Worm (Caenorhabditis elegans): ENCODE measurements around the gene F41H10.1.
A peak's percentile ranks its signal among the peaks of the same experiment; 100 is the strongest.

F41H10.1 gene

ce11 chrIV:5382609-5383008 is at the start of gene F41H10.1:
TSS of gene F41H10.1 (plus strand) at chrIV:5382909.
- TF ChIP-seq ceh-82 (tag; optimal IDR thresholded peaks at IDR 0.05) (no peak), hpl-2 (GFP tag; optimal IDR thresholded peaks at IDR 0.05) (no peak), nhr-85 (tag) (no peak), fkh-10 (GFP tag; optimal IDR thresholded peaks at IDR 0.05) (no peak), tlp-1 (tag; optimal IDR thresholded peaks at IDR 0.05) (no peak), aly-2 (tag; optimal IDR thresholded peaks at IDR 0.05) (no peak), unc-62 (GFP tag; optimal IDR thresholded peaks at IDR 0.05) (no peak), fkh-4 (tag; optimal IDR thresholded peaks at IDR 0.05; ENCODE audit: borderline replicate concordance) (no peak), irx-1 (tag; optimal IDR thresholded peaks at IDR 0.05) (no peak), ceh-63 (GFP tag; optimal IDR thresholded peaks at IDR 0.05) (no peak)

- no peak for TF ChIP-seq tbx-2 (tag; optimal IDR thresholded peaks at IDR 0.05)
- TF ChIP-seq nhr-85 (tag) = peak; percentile 55
- no peak for TF ChIP-seq zag-1 (tag; optimal IDR thresholded peaks at IDR 0.05)
- no peak for TF ChIP-seq irx-1 (tag; optimal IDR thresholded peaks at IDR 0.05)
- peak in 2 of 6 experiments; percentile 65 to 78 for TF ChIP-seq elt-3 (tag; optimal IDR thresholded peaks at IDR 0.05)
- no peak for TF ChIP-seq ceh-8 (GFP tag; optimal IDR thresholded peaks at IDR 0.05)
- TF ChIP-seq nhr-20 (tag; optimal IDR thresholded peaks at IDR 0.05) = peak; percentile 8
- no peak for TF ChIP-seq vab-15 (tag; optimal IDR thresholded peaks at IDR 0.05)
- TF ChIP-seq swsn-7 (tag; optimal IDR thresholded peaks at IDR 0.05) = no peak
- TF ChIP-seq blmp-1 (tag; optimal IDR thresholded peaks at IDR 0.05) = peak; percentile 76
- peak in 1 of 2 experiments; percentile 38 for TF ChIP-seq lin-35 (GFP tag; optimal IDR thresholded peaks at IDR 0.05)
Observed at ce11 chrIV:5333484-5333883, 49.2 kb upstream of the F41H10.1 start.

- TF ChIP-seq F16B12.6 (tag; optimal IDR thresholded peaks at IDR 0.05) (no peak), pqm-1 (tag; optimal IDR thresholded peaks at IDR 0.05) (no peak), ztf-11 (tag; optimal IDR thresholded peaks at IDR 0.05) (no peak), ceh-88 (GFP tag; IDR thresholded peaks at IDR 0.05) (peak; percentile 35; the same call in 1 of the 2 replicates), mdl-1 (tag; optimal IDR thresholded peaks at IDR 0.05) (peak in 1 of 2 experiments; percentile 51), pax-3 (tag; optimal IDR thresholded peaks at IDR 0.05) (peak; percentile 29), zag-1 (tag; optimal IDR thresholded peaks at IDR 0.05) (no peak), nhr-77 (tag; optimal IDR thresholded peaks at IDR 0.05) (peak; percentile 41), egl-27 (tag; optimal IDR thresholded peaks at IDR 0.05) (no peak), elt-2 (tag; optimal IDR thresholded peaks at IDR 0.05) (no peak), nhr-19 (GFP tag; conservative IDR thresholded peaks at IDR 0.05) (peak; percentile 65), aly-2 (tag; optimal IDR thresholded peaks at IDR 0.05) (peak; percentile 36), hlh-17 (GFP tag; optimal IDR thresholded peaks at IDR 0.05; ENCODE audit: borderline replicate concordance) (no peak), lin-39 (tag; optimal IDR thresholded peaks at IDR 0.05) (no peak), unc-86 (tag; optimal IDR thresholded peaks at IDR 0.05) (peak; percentile 11), unc-130 (tag; optimal IDR thresholded peaks at IDR 0.05) (peak; percentile 55), nhr-28 (tag; optimal IDR thresholded peaks at IDR 0.05) (no peak), fkh-8 (tag; optimal IDR thresholded peaks at IDR 0.05) (no peak), C16A3.4 (tag; optimal IDR thresholded peaks at IDR 0.05) (peak; percentile 64), nhr-237 (tag; optimal IDR thresholded peaks at IDR 0.05) (peak; percentile 20), ceh-82 (tag; optimal IDR thresholded peaks at IDR 0.05) (peak; percentile 31 to 69 (median 57)), dpl-1 (GFP tag; optimal IDR thresholded peaks at IDR 0.05) (peak; percentile 9 to 52 (median 38)), jun-1 (tag; optimal IDR thresholded peaks at IDR 0.05) (peak; percentile 14), mep-1 (tag; optimal IDR thresholded peaks at IDR 0.05) (peak; percentile 50), lin-14 (GFP tag; optimal IDR thresholded peaks at IDR 0.05) (peak; percentile 75), tlp-1 (tag; optimal IDR thresholded peaks at IDR 0.05) (no peak), ceh-8 (GFP tag; optimal IDR thresholded peaks at IDR 0.05) (peak; percentile 39), zip-4 (GFP tag; optimal IDR thresholded peaks at IDR 0.05) (no peak), ceh-63 (GFP tag; optimal IDR thresholded peaks at IDR 0.05) (no peak), dsc-1 (tag; optimal IDR thresholded peaks at IDR 0.05) (peak; percentile 56), nhr-47 (tag; optimal IDR thresholded peaks at IDR 0.05) (peak; percentile 79), vab-15 (tag; optimal IDR thresholded peaks at IDR 0.05) (peak; percentile 13), snpc-4 (tag; optimal IDR thresholded peaks at IDR 0.05) (peak; percentile 56), skn-1 (tag; optimal IDR thresholded peaks at IDR 0.05) (peak; percentile 33), fkh-10 (GFP tag; optimal IDR thresholded peaks at IDR 0.05) (peak; percentile 55), xbp-1 (tag; optimal IDR thresholded peaks at IDR 0.05) (peak; percentile 50), unc-62 (GFP tag; optimal IDR thresholded peaks at IDR 0.05) (no peak), unc-30 (tag; optimal IDR thresholded peaks at IDR 0.05) (no peak)
Observed at ce11 chrIV:5334518-5334917, 48.2 kb upstream of the F41H10.1 start.
